Worm (Caenorhabditis elegans): ENCODE measurements around the gene T14B4.1.

DNA sequence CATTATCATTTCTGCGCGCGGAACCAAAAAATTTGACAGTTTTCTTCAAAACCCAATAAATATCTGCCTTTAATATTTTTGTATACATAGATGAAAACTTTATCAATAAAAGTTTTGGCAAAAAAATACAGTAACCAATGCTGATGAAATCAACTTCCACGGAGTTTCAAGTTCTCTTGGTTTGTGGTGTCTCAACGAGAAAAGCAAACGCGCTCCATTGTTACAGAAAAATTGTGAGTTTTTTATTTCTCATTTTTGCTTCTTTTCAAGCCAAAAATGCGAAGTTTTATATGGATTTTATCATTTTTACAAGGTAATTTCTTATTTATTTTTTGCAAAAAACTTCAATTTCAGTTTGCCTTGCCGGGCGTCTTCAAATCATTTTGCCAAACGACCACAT is 2.0 kb upstream of the T14B4.1 start, which contains the start of gene T14B4.3:
- TF ChIP-seq flt-1 (GFP tag; IDR thresholded peaks at IDR 0.05): no peak
- TF ChIP-seq ama-1 (optimal IDR thresholded peaks at IDR 0.05): no peak
- no peak for TF ChIP-seq hmg-4 (GFP tag; optimal IDR thresholded peaks at IDR 0.05)
- TF ChIP-seq ceh-36 (tag; optimal IDR thresholded peaks at IDR 0.05): no peak
- no peak for TF ChIP-seq tbx-11 (GFP tag; IDR thresholded peaks at IDR 0.05)
- no peak for TF ChIP-seq tra-4 (tag; optimal IDR thresholded peaks at IDR 0.05)
- no peak for TF ChIP-seq aly-1 (tag; optimal IDR thresholded peaks at IDR 0.05)
- TF ChIP-seq F13C5.2 (tag; optimal IDR thresholded peaks at IDR 0.05): peak; percentile 62
